Fruit fly (Drosophila melanogaster) whole organism, embryonic: ENCODE results near the gene Eig71Ei.
A peak's percentile ranks its signal among the peaks of the same experiment; 100 is the strongest.

Source experiments
- Bgb ChIP-seq: fragments of 200-800 bp; sonication (Bioruptor generic); IDR thresholded peaks from 2 replicates; pipeline ENCODE4 v1.3.6; 2022; ENCODE audit warnings: missing biosample characterization, missing genetic modification characterization; ENCODE audit not compliant: partially characterized antibody
- CG10366 ChIP-seq: fragments of 200-800 bp; sonication (Bioruptor generic); IDR thresholded peaks from 2 replicates; pipeline ENCODE4 v1.3.6; 2022; ENCODE audit warnings: missing biosample characterization, missing genetic modification characterization
- CG10431 ChIP-seq: fragments of 200-800 bp; sonication (Bioruptor generic); optimal IDR thresholded peaks from 3 replicates; lab custom pipeline; 2018; ENCODE audit warnings: missing biosample characterization, mild to moderate bottlenecking, missing genetic modification characterization
- CG17359 ChIP-seq: fragments of 200-800 bp; sonication (Bioruptor generic); optimal IDR thresholded peaks from 3 replicates; lab custom pipeline; 2018; ENCODE audit warnings: missing biosample characterization, mild to moderate bottlenecking, missing genetic modification characterization, moderate library complexity
- CG17361 ChIP-seq: fragments of 200-800 bp; sonication (Bioruptor generic); IDR thresholded peaks from 3 replicates; pipeline ENCODE4 v1.3.6; 2022; ENCODE audit warnings: missing biosample characterization, missing genetic modification characterization
- CG2678 ChIP-seq: fragments of 200-800 bp; sonication (Bioruptor generic); optimal IDR thresholded peaks from 3 replicates; lab custom pipeline; 2019; ENCODE audit warnings: missing biosample characterization, mild to moderate bottlenecking, missing genetic modification characterization, moderate library complexity
- CG30431 ChIP-seq: fragments of 200-800 bp; sonication (Bioruptor generic); optimal IDR thresholded peaks from 2 replicates; lab custom pipeline; 2017; ENCODE audit warnings: missing biosample characterization, missing genetic modification characterization
- CG31224 ChIP-seq: fragments of 200-800 bp; sonication (Bioruptor generic); IDR thresholded peaks from 2 replicates; pipeline ENCODE4 v1.3.6; 2022; ENCODE audit warnings: missing biosample characterization, missing genetic modification characterization
- CG3726 ChIP-seq: fragments of 200-800 bp; sonication (Bioruptor generic); IDR thresholded peaks from 3 replicates; pipeline ENCODE4, ENCODE4 v1.3.6; 2022; ENCODE audit warnings: missing biosample characterization, missing genetic modification characterization
- CG42726 ChIP-seq: fragments of 200-800 bp; sonication (Bioruptor generic); IDR thresholded peaks from 2 replicates; pipeline ENCODE4 v1.3.6; 2022; ENCODE audit warnings: missing biosample characterization, missing genetic modification characterization; ENCODE audit not compliant: partially characterized antibody
- CG43689 ChIP-seq: fragments of 200-800 bp; sonication (Bioruptor generic); IDR thresholded peaks from 2 replicates; pipeline ENCODE4 v1.3.6; 2022; ENCODE audit warnings: missing biosample characterization, missing genetic modification characterization
- CG6791 ChIP-seq: fragments of 200-800 bp; sonication (Bioruptor generic); IDR thresholded peaks from 3 replicates; pipeline ENCODE4 v1.3.6; 2022; ENCODE audit warnings: missing biosample characterization, missing genetic modification characterization; ENCODE audit not compliant: partially characterized antibody
- CG6854 ChIP-seq: fragments of 200-800 bp; sonication (Bioruptor generic); optimal IDR thresholded peaks from 3 replicates; lab custom pipeline; 2017; ENCODE audit warnings: missing biosample characterization, mild to moderate bottlenecking, missing genetic modification characterization
- CG7963 ChIP-seq: fragments of 200-800 bp; sonication (Bioruptor generic); IDR thresholded peaks from 3 replicates; pipeline ENCODE4 v1.3.6; 2022; ENCODE audit warnings: missing biosample characterization, missing genetic modification characterization; ENCODE audit not compliant: partially characterized antibody
- CG7987 ChIP-seq: fragments of 200-800 bp; sonication (Bioruptor generic); optimal IDR thresholded peaks from 2 replicates; lab custom pipeline; 2018; ENCODE audit warnings: missing biosample characterization, mild to moderate bottlenecking, missing genetic modification characterization, moderate library complexity
- CG9876 ChIP-seq: fragments of 200-800 bp; sonication (Bioruptor generic); optimal IDR thresholded peaks from 2 replicates; lab custom pipeline; 2016; ENCODE audit warnings: missing biosample characterization, missing genetic modification characterization
- Dll ChIP-seq: fragments of 200-800 bp; sonication (Bioruptor generic); IDR thresholded peaks from 4 replicates; pipeline ENCODE4 v1.3.6; 2022; ENCODE audit warnings: missing biosample characterization, missing genetic modification characterization; ENCODE audit not compliant: partially characterized antibody
- Ets65A ChIP-seq: fragments of 200-800 bp; sonication (Bioruptor generic); peaks from one replicate; lab custom pipeline; 2016; ENCODE audit warnings: missing biosample characterization, missing genetic modification characterization
- HLH4C ChIP-seq: fragments of 200-800 bp; sonication (Bioruptor generic); IDR thresholded peaks from 3 replicates; pipeline ENCODE4 v1.3.6; 2022; ENCODE audit warnings: missing biosample characterization, missing genetic modification characterization; ENCODE audit not compliant: partially characterized antibody
- Hr3 ChIP-seq: fragments of 200-800 bp; sonication (Bioruptor generic); optimal IDR thresholded peaks from 3 replicates; lab custom pipeline; 2016; ENCODE audit warnings: missing biosample characterization, missing genetic modification characterization
- Kr ChIP-seq: fragments of 200-800 bp; sonication (Bioruptor generic); optimal IDR thresholded peaks from 2 replicates; lab custom pipeline; 2017; ENCODE audit warnings: missing biosample characterization, mild to moderate bottlenecking, missing genetic modification characterization
- Max ChIP-seq: fragments of 200-800 bp; sonication (Bioruptor generic); optimal IDR thresholded peaks from 2 replicates; lab custom pipeline; 2016; ENCODE audit warnings: missing biosample characterization, mild to moderate bottlenecking, missing genetic modification characterization
- Opbp ChIP-seq: fragments of 200-800 bp; sonication (Bioruptor generic); IDR thresholded peaks from 3 replicates; pipeline ENCODE4 v1.3.6; 2022; ENCODE audit warnings: missing biosample characterization, missing genetic modification characterization; ENCODE audit not compliant: partially characterized antibody
- TFAM ChIP-seq: fragments of 200-800 bp; sonication (Bioruptor generic); optimal IDR thresholded peaks from 2 replicates; lab custom pipeline; 2017; ENCODE audit warnings: missing biosample characterization, missing genetic modification characterization, inconsistent platforms
- ato ChIP-seq: fragments of 200-800 bp; sonication (Bioruptor generic); IDR thresholded peaks from 2 replicates; pipeline ENCODE4 v1.3.6; 2022; ENCODE audit warnings: missing biosample characterization, missing genetic modification characterization; ENCODE audit not compliant: partially characterized antibody
- bbx ChIP-seq: fragments of 200-800 bp; sonication (Bioruptor generic); IDR thresholded peaks from 2 replicates; pipeline ENCODE4 v1.3.6; 2022; ENCODE audit warnings: missing biosample characterization, missing genetic modification characterization; ENCODE audit not compliant: partially characterized antibody
- bigmax ChIP-seq: fragments of 200-800 bp; sonication (Bioruptor generic); optimal IDR thresholded peaks from 2 replicates; lab custom pipeline; 2018; ENCODE audit warnings: missing biosample characterization, mild to moderate bottlenecking, missing genetic modification characterization
- chinmo ChIP-seq: fragments of 200-800 bp; sonication (Bioruptor generic); IDR thresholded peaks from 4 replicates; pipeline ENCODE4 v1.3.6; 2022; ENCODE audit warnings: missing biosample characterization, missing genetic modification characterization; ENCODE audit not compliant: partially characterized antibody
- chm ChIP-seq: fragments of 200-800 bp; sonication (Bioruptor generic); IDR thresholded peaks from 2 replicates; pipeline ENCODE4 v1.3.6; 2022; ENCODE audit warnings: missing biosample characterization, missing genetic modification characterization
- gcm2 ChIP-seq: fragments of 200-800 bp; sonication (Bioruptor generic); optimal IDR thresholded peaks from 2 replicates; lab custom pipeline; 2016; ENCODE audit warnings: missing biosample characterization, missing genetic modification characterization
- insv ChIP-seq, 2 experiments: fragments of 200-800 bp; sonication (Bioruptor generic); optimal IDR thresholded peaks; 3 replicates each; lab custom pipeline; 2016 to 2018; ENCODE audit warnings: missing biosample characterization in 2 of 2, missing genetic modification characterization in 2 of 2
- lab ChIP-seq: fragments of 200-800 bp; sonication (Bioruptor generic); optimal IDR thresholded peaks from 3 replicates; lab custom pipeline; 2017; ENCODE audit warnings: missing biosample characterization, missing genetic modification characterization, mild to moderate bottlenecking, moderate library complexity, missing genetic modification reagents
- mld ChIP-seq: fragments of 200-800 bp; sonication (Bioruptor generic); IDR thresholded peaks from 3 replicates; pipeline ENCODE4 v1.3.6; 2022; ENCODE audit warnings: missing biosample characterization, missing genetic modification characterization; ENCODE audit not compliant: partially characterized antibody
- nerfin-1 ChIP-seq: fragments of 200-800 bp; sonication (Bioruptor generic); optimal IDR thresholded peaks from 3 replicates; lab custom pipeline; 2019; ENCODE audit warnings: missing biosample characterization, mild to moderate bottlenecking, missing genetic modification characterization, moderate library complexity
- nerfin-2 ChIP-seq: fragments of 200-800 bp; sonication (Bioruptor generic); IDR thresholded peaks from 2 replicates; pipeline ENCODE4 v1.3.6; 2022; ENCODE audit warnings: missing biosample characterization, missing genetic modification characterization; ENCODE audit not compliant: partially characterized antibody
- nmo ChIP-seq: fragments of 200-800 bp; sonication (Bioruptor generic); optimal IDR thresholded peaks from 2 replicates; lab custom pipeline; 2018; ENCODE audit warnings: missing biosample characterization, mild to moderate bottlenecking, missing genetic modification characterization, moderate library complexity
- pros ChIP-seq: fragments of 200-800 bp; sonication (Bioruptor generic); optimal IDR thresholded peaks from 3 replicates; lab custom pipeline; 2019; ENCODE audit warnings: missing biosample characterization, mild to moderate bottlenecking, missing genetic modification characterization, moderate library complexity
- run ChIP-seq: fragments of 200-800 bp; sonication (Bioruptor generic); optimal IDR thresholded peaks from 3 replicates; lab custom pipeline; 2018; ENCODE audit warnings: missing biosample characterization, mild to moderate bottlenecking, missing genetic modification characterization
- sd ChIP-seq: fragments of 200-800 bp; sonication (Bioruptor generic); optimal IDR thresholded peaks from 3 replicates; lab custom pipeline; 2018; ENCODE audit warnings: missing biosample characterization, mild to moderate bottlenecking, missing genetic modification characterization, moderate library complexity
- slou ChIP-seq: fragments of 200-800 bp; sonication (Bioruptor generic); optimal IDR thresholded peaks from 3 replicates; lab custom pipeline; 2016; ENCODE audit warnings: missing biosample characterization, missing genetic modification characterization
- tap ChIP-seq: fragments of 200-800 bp; optimal IDR thresholded peaks from 3 replicates; lab custom pipeline; 2019; ENCODE audit warnings: missing biosample characterization, mild to moderate bottlenecking, missing genetic modification characterization, moderate library complexity
- tna ChIP-seq: fragments of 200-800 bp; sonication (Bioruptor generic); IDR thresholded peaks from 2 replicates; pipeline ENCODE4 v1.3.6; 2022; ENCODE audit warnings: missing biosample characterization, missing genetic modification characterization; ENCODE audit not compliant: partially characterized antibody
- vnd ChIP-seq: fragments of 200-800 bp; sonication (Bioruptor generic); IDR thresholded peaks from 3 replicates; pipeline ENCODE4 v1.3.6; 2022; ENCODE audit warnings: missing biosample characterization, missing genetic modification characterization; ENCODE audit not compliant: partially characterized antibody

Eig71Ei gene

dm6 chr3L:15678284-15678683, 18.8 kb downstream of the Eig71Ei start:
- TF ChIP-seq CG10431 (GFP tag; lab: Kevin White, UChicago) (peak; percentile 86), run (tag; lab: Kevin White, UChicago) (no peak), nerfin-2 (peak; percentile 46; the same call in 1 of the 2 replicates), CG31224 (GFP tag; lab: Robert Waterston, UW) (no peak), insv (GFP tag; optimal IDR thresholded peaks at IDR 0.05; lab: Kevin White, UChicago) (no peak), bigmax (GFP tag; lab: Kevin White, UChicago) (no peak), Opbp (peak; percentile 86; the same call in 2 of the 3 replicates), slou (GFP tag; lab: Kevin White, UChicago) (no peak), CG30431 (GFP tag; lab: Kevin White, UChicago) (no peak), CG3726 (GFP tag; lab: Robert Waterston, UW) (0 out of 3 replicates have a peak, but pooled peaks have one; percentile 24), CG10366 (GFP tag; lab: Robert Waterston, UW) (no peak), nerfin-1 (tag; lab: Kevin White, UChicago) (peak; percentile 100), ato (GFP tag; lab: Robert Waterston, UW) (peak; percentile 45; the same call in 1 of the 2 replicates), CG7987 (GFP tag; lab: Kevin White, UChicago) (no peak), CG6791 (GFP tag; lab: Robert Waterston, UW) (peak; percentile 88), CG42726 (peak; percentile 78; the same call in 1 of the 2 replicates), HLH4C (0 out of 3 replicates have a peak, but pooled peaks have one; percentile 45), TFAM (GFP tag; lab: Kevin White, UChicago) (no peak), Kr (GFP tag; lab: Kevin White, UChicago) (peak; percentile 53), bbx (peak; percentile 92), Dll (GFP tag; lab: Robert Waterston, UW) (0 out of 4 replicates have a peak, but pooled peaks have one; percentile 33), vnd (0 out of 3 replicates have a peak, but pooled peaks have one; percentile 27), mld (peak; percentile 79; the same call in 2 of the 3 replicates), chm (GFP tag; lab: Robert Waterston, UW) (no peak), pros (GFP tag; lab: Kevin White, UChicago) (no peak), CG2678 (no peak), sd (tag; lab: Kevin White, UChicago) (peak; percentile 86), Hr3 (GFP tag; lab: Kevin White, UChicago) (no peak), chinmo (GFP tag; lab: Robert Waterston, UW) (0 out of 4 replicates have a peak, but pooled peaks have one; percentile 17), CG9876 (GFP tag; lab: Kevin White, UChicago) (no peak), CG17359 (tag; lab: Kevin White, UChicago) (no peak), CG17361 (no peak), CG6854 (GFP tag; lab: Kevin White, UChicago) (no peak), lab (GFP tag; lab: Kevin White, UChicago) (no peak), nmo (GFP tag; lab: Kevin White, UChicago) (peak; percentile 36), CG7963 (GFP tag; lab: Robert Waterston, UW) (peak; percentile 69; the same call in 2 of the 3 replicates), tna (GFP tag; lab: Robert Waterston, UW) (0 out of 2 replicates have a peak, but pooled peaks have one; percentile 14), Max (GFP tag; lab: Kevin White, UChicago) (no peak), Ets65A (GFP tag; lab: Kevin White, UChicago) (peak; percentile 40), Bgb (GFP tag; lab: Robert Waterston, UW) (peak; percentile 67; the same call in 1 of the 2 replicates), tap (tag; lab: Kevin White, UChicago) (peak; percentile 11), CG43689 (no peak), gcm2 (GFP tag; lab: Kevin White, UChicago) (no peak)
